Worm (Caenorhabditis elegans) whole organism, L3 larva: Measurements from ENCODE around the gene tba-7.

Experiments
- R02D3.7 ChIP-seq: fragments of 150-350 bp; optimal IDR thresholded peaks from 2 replicates; lab custom pipeline; 2014; ENCODE audit warnings: missing biosample characterization, missing genetic modification characterization
- ZK546.5 ChIP-seq: sonication (generic microtip); optimal IDR thresholded peaks from 2 replicates; lab custom pipeline; 2017; ENCODE audit warnings: missing biosample characterization, missing genetic modification characterization
- aly-2 ChIP-seq: fragments of 150-350 bp; optimal IDR thresholded peaks from 2 replicates; lab custom pipeline; 2014; ENCODE audit warnings: missing biosample characterization, missing genetic modification characterization
- ceh-28 ChIP-seq: fragments of 150-350 bp; optimal IDR thresholded peaks from 2 replicates; lab custom pipeline; 2014; ENCODE audit warnings: missing biosample characterization, missing genetic modification reagents, missing genetic modification characterization
- ceh-82 ChIP-seq: fragments of 150-350 bp; optimal IDR thresholded peaks from 2 replicates; lab custom pipeline; 2014; ENCODE audit warnings: missing biosample characterization, missing genetic modification characterization
- daf-12 ChIP-seq: fragments of 150-350 bp; optimal IDR thresholded peaks from 2 replicates; lab custom pipeline; 2014; ENCODE audit warnings: missing biosample characterization, missing genetic modification reagents, missing genetic modification characterization
- egl-27 ChIP-seq: sonication (generic microtip); optimal IDR thresholded peaks from 4 replicates; lab custom pipeline; 2017; ENCODE audit warnings: missing biosample characterization, missing genetic modification reagents, missing genetic modification characterization
- elt-3 ChIP-seq, 3 experiments: fragments of 150-350 bp in 1 of 3; sonication (generic microtip) in 2 of 3; optimal IDR thresholded peaks; 2 replicates in 2 of 3; 4 replicates in 1 of 3; lab custom pipeline; 2014 to 2017; ENCODE audit warnings: missing biosample characterization in 3 of 3, missing genetic modification characterization in 3 of 3
- fkh-10 ChIP-seq: sonication (generic microtip); optimal IDR thresholded peaks from 2 replicates; lab custom pipeline; 2017; ENCODE audit warnings: missing biosample characterization, missing genetic modification reagents, missing genetic modification characterization
- fkh-2 ChIP-seq: fragments of 150-350 bp; optimal IDR thresholded peaks from 2 replicates; lab custom pipeline; 2014; ENCODE audit warnings: missing biosample characterization, missing genetic modification reagents, missing genetic modification characterization
- hmg-11 ChIP-seq: sonication (generic microtip); optimal IDR thresholded peaks from 2 replicates; lab custom pipeline; 2016; ENCODE audit warnings: missing genetic modification characterization, missing compliant biosample characterization
- lin-15B ChIP-seq: fragments of 150-350 bp; optimal IDR thresholded peaks from 2 replicates; lab custom pipeline; 2014; ENCODE audit warnings: missing biosample characterization, missing genetic modification characterization
- lin-39 ChIP-seq: fragments of 150-350 bp; optimal IDR thresholded peaks from 2 replicates; lab custom pipeline; 2018; ENCODE audit warnings: missing biosample characterization, missing genetic modification reagents, missing genetic modification characterization
- lsy-12 ChIP-seq: sonication (generic microtip); optimal IDR thresholded peaks from 2 replicates; lab custom pipeline; 2016; ENCODE audit warnings: mild to moderate bottlenecking, missing genetic modification characterization, missing compliant biosample characterization
- mml-1 ChIP-seq: fragments of 150-350 bp; sonication (generic microtip); optimal IDR thresholded peaks from 3 replicates; lab custom pipeline; 2014; ENCODE audit warnings: missing biosample characterization, missing genetic modification characterization
- nfya-1 ChIP-seq: sonication (generic microtip); optimal IDR thresholded peaks from 2 replicates; lab custom pipeline; 2017; ENCODE audit warnings: missing genetic modification characterization, mild to moderate bottlenecking, missing compliant biosample characterization, antibody characterized with exemption, moderate library complexity; ENCODE audit not compliant: insufficient read depth
- nhr-11 ChIP-seq: fragments of 150-350 bp; optimal IDR thresholded peaks from 2 replicates; lab custom pipeline; 2014; ENCODE audit warnings: missing biosample characterization, missing genetic modification characterization
- nhr-23 ChIP-seq: fragments of 150-350 bp; optimal IDR thresholded peaks from 2 replicates; lab custom pipeline; 2014; ENCODE audit warnings: missing biosample characterization, missing genetic modification reagents, missing genetic modification characterization
- nhr-25 ChIP-seq: sonication (generic microtip); optimal IDR thresholded peaks from 2 replicates; lab custom pipeline; 2017; ENCODE audit warnings: missing biosample characterization, missing genetic modification characterization
- nhr-67 ChIP-seq: fragments of 150-350 bp; optimal IDR thresholded peaks from 2 replicates; lab custom pipeline; 2014; ENCODE audit warnings: missing biosample characterization, missing genetic modification characterization
- nhr-77 ChIP-seq: fragments of 150-350 bp; optimal IDR thresholded peaks from 2 replicates; lab custom pipeline; 2014; ENCODE audit warnings: missing biosample characterization, missing genetic modification characterization
- pqm-1 ChIP-seq: fragments of 150-350 bp; optimal IDR thresholded peaks from 2 replicates; lab custom pipeline; 2017; ENCODE audit warnings: missing biosample characterization, missing genetic modification characterization, inconsistent platforms
- sea-2 ChIP-seq: fragments of 150-350 bp; sonication (generic microtip); optimal IDR thresholded peaks from 4 replicates; lab custom pipeline; 2014; ENCODE audit warnings: missing biosample characterization, missing genetic modification reagents, missing genetic modification characterization
- skn-1 ChIP-seq: fragments of 150-350 bp; optimal IDR thresholded peaks from 2 replicates; lab custom pipeline; 2014; ENCODE audit warnings: missing biosample characterization, missing genetic modification characterization
- snpc-4 ChIP-seq: fragments of 150-350 bp; optimal IDR thresholded peaks from 2 replicates; lab custom pipeline; 2014; ENCODE audit warnings: missing biosample characterization, missing genetic modification characterization
- unc-39 ChIP-seq: sonication (generic microtip); optimal IDR thresholded peaks from 4 replicates; lab custom pipeline; 2017; ENCODE audit warnings: missing biosample characterization, missing genetic modification characterization
- zag-1 ChIP-seq: fragments of 150-350 bp; optimal IDR thresholded peaks from 2 replicates; lab custom pipeline; 2014; ENCODE audit warnings: missing biosample characterization, missing genetic modification characterization

Gene tba-7

ce11 chrIII:11392740-11393139 is 21.2 kb upstream of the tba-7 start:
- TF ChIP-seq R02D3.7 (no peak), fkh-10 (GFP tag; lab: Kevin White, UChicago) (no peak), sea-2 (GFP tag; lab: Kevin White, UChicago) (no peak), skn-1 (tag; lab: Kevin White, UChicago) (no peak), ceh-28 (no peak), lin-15B (no peak), nhr-25 (no peak), ceh-82 (tag; lab: Kevin White, UChicago) (no peak), mml-1 (tag; lab: Kevin White, UChicago) (no peak), snpc-4 (tag; lab: Kevin White, UChicago) (no peak), elt-3 (tag; optimal IDR thresholded peaks at IDR 0.05; lab: Kevin White, UChicago) (no peak), nhr-11 (tag; lab: Kevin White, UChicago) (no peak), daf-12 (no peak)

ce11 chrIII:11391601-11392520 is 20.3 kb upstream of the tba-7 start:
- TF ChIP-seq lin-39 (tag; lab: Kevin White, UChicago) (no peak), nhr-67 (no peak), pqm-1 (tag; lab: Kevin White, UChicago) (no peak), ceh-28 (no peak), nfya-1 (peak; percentile 4), sea-2 (GFP tag; lab: Kevin White, UChicago) (no peak), lsy-12 (no peak), egl-27 (tag; lab: Kevin White, UChicago) (no peak), ZK546.5 (tag; lab: Kevin White, UChicago) (no peak), fkh-10 (GFP tag; lab: Kevin White, UChicago) (peak; percentile 55), unc-39 (tag; lab: Kevin White, UChicago) (no peak), lin-15B (no peak), mml-1 (tag; lab: Kevin White, UChicago) (no peak), aly-2 (tag; lab: Kevin White, UChicago) (no peak)

- peak; percentile 36 for TF ChIP-seq fkh-10 (GFP tag; lab: Kevin White, UChicago)
- no peak for TF ChIP-seq mml-1 (tag; lab: Kevin White, UChicago)
Measured at ce11 chrIII:11390832-11391231, 19.2 kb upstream of the tba-7 start.

- no peak for TF ChIP-seq nhr-67
Measured at ce11 chrIII:11389384-11389783, 17.8 kb upstream of the tba-7 start.

- TF ChIP-seq R02D3.7 (no peak), unc-39 (tag; lab: Kevin White, UChicago) (no peak), fkh-2 (tag; lab: Kevin White, UChicago) (no peak)
- TF ChIP-seq, all 47 proteins: peak for 0
Measured at ce11 chrIII:11381922-11382321, 10.3 kb upstream of the tba-7 start, which contains the start of gene subs-4. subs-4 (plus strand) TSS chrIII:11382222.

- no peak for TF ChIP-seq egl-27 (tag; lab: Kevin White, UChicago)
- no peak for TF ChIP-seq zag-1 (tag; lab: Kevin White, UChicago)
- TF ChIP-seq lin-39 (tag; lab: Kevin White, UChicago) = peak; percentile 39
- TF ChIP-seq ceh-28 = no peak
- peak; percentile 82 for TF ChIP-seq snpc-4 (tag; lab: Kevin White, UChicago)
- TF ChIP-seq hmg-11 (tag; lab: Kevin White, UChicago) = peak; percentile 66
- TF ChIP-seq nhr-25 = peak; percentile 34
- TF ChIP-seq nhr-23 (tag; lab: Kevin White, UChicago) = peak; percentile 93
- peak; percentile 55 for TF ChIP-seq nfya-1
- TF ChIP-seq nhr-77 (tag; lab: Kevin White, UChicago) = no peak
Measured at ce11 chrIII:11380555-11380954, 9.0 kb upstream of the tba-7 start.

- TF ChIP-seq snpc-4 (tag; lab: Kevin White, UChicago) = peak; percentile 58
- no peak for TF ChIP-seq pqm-1 (tag; lab: Kevin White, UChicago)
Measured at ce11 chrIII:11378910-11379309, 7.3 kb upstream of the tba-7 start.
